Worm (Caenorhabditis elegans): Measurements from ENCODE around the gene smg-7.
A peak's percentile ranks its signal among the peaks of the same experiment; 100 is the strongest.

smg-7 gene

ce11 chrIV:6777156-6777555, 34.9 kb upstream of the smg-7 start (continued):
- TF ChIP-seq F23B12.7 (tag; optimal IDR thresholded peaks at IDR 0.05; ENCODE audit: insufficient read depth) = no peak
- no peak for TF ChIP-seq akir-1 (GFP tag; optimal IDR thresholded peaks at IDR 0.05)
- no peak for TF ChIP-seq ceh-100 (GFP tag; IDR thresholded peaks at IDR 0.05)
- no peak for TF ChIP-seq ZK185.1 (tag; optimal IDR thresholded peaks at IDR 0.05; ENCODE audit: poor library complexity, severe bottlenecking)
- no peak for TF ChIP-seq gei-17 (GFP tag; optimal IDR thresholded peaks at IDR 0.05)
- TF ChIP-seq egrh-3 (GFP tag; IDR thresholded peaks at IDR 0.05) = no peak
- no peak for TF ChIP-seq T07F8.4 (tag; optimal IDR thresholded peaks at IDR 0.05)
- no peak for TF ChIP-seq tlf-1 (GFP tag; optimal IDR thresholded peaks at IDR 0.05)
- TF ChIP-seq attf-3 (GFP tag; conservative IDR thresholded peaks at IDR 0.05) = no peak
- no peak for TF ChIP-seq lir-1 (GFP tag; conservative IDR thresholded peaks at IDR 0.05)
- no peak for TF ChIP-seq sptf-2 (GFP tag; optimal IDR thresholded peaks at IDR 0.05)

- TF ChIP-seq bed-2 (GFP tag; IDR thresholded peaks at IDR 0.05) (no peak), Y56A3A.18 (GFP tag; IDR thresholded peaks at IDR 0.05) (no peak), nhr-80 (tag; optimal IDR thresholded peaks at IDR 0.05) (peak; percentile 3)
Observed at ce11 chrIV:6771556-6771955, 29.3 kb upstream of the smg-7 start.

- TF ChIP-seq hmg-1.2 (GFP tag; IDR thresholded peaks at IDR 0.05) = no peak
- no peak for TF ChIP-seq pbrm-1 (GFP tag; IDR thresholded peaks at IDR 0.05)
- TF ChIP-seq xnd-1 (tag; optimal IDR thresholded peaks at IDR 0.05) = no peak
- no peak for TF ChIP-seq sdz-38 (tag; optimal IDR thresholded peaks at IDR 0.05)
- TF ChIP-seq ceh-79 (tag; optimal IDR thresholded peaks at IDR 0.05) = no peak
- no peak for TF ChIP-seq ama-1 (optimal IDR thresholded peaks at IDR 0.05)
- no peak for TF ChIP-seq ama-1 (GFP tag; optimal IDR thresholded peaks at IDR 0.05)
- no peak for TF ChIP-seq B0336.3 (GFP tag; IDR thresholded peaks at IDR 0.05)
- no peak for TF ChIP-seq mes-4 (tag; optimal IDR thresholded peaks at IDR 0.05)
- no peak for TF ChIP-seq lag-1 (GFP tag; IDR thresholded peaks at IDR 0.05)
- no peak for TF ChIP-seq F49E8.2 (tag; optimal IDR thresholded peaks at IDR 0.05; ENCODE audit: insufficient read depth)
- TF ChIP-seq die-1 (tag; optimal IDR thresholded peaks at IDR 0.05) = no peak
- no peak for TF ChIP-seq efl-1 (GFP tag; optimal IDR thresholded peaks at IDR 0.05)
- no peak for TF ChIP-seq ccch-3 (GFP tag; optimal IDR thresholded peaks at IDR 0.05)
Observed at ce11 chrIV:6770407-6770883, 28.2 kb upstream of the smg-7 start, which contains the start of gene anat-1. anat-1 (plus strand) TSS chrIV:6770833.

ce11 chrIV:6767240-6767639, 25.0 kb upstream of the smg-7 start:
- TF ChIP-seq K12H6.12 (tag; optimal IDR thresholded peaks at IDR 0.05) = peak; percentile 24
- TF ChIP-seq fkh-3 (tag; optimal IDR thresholded peaks at IDR 0.05) = no peak
- no peak for TF ChIP-seq aptf-3 (GFP tag; IDR thresholded peaks at IDR 0.05)
- peak; percentile 90 for TF ChIP-seq hmg-1.2 (GFP tag; IDR thresholded peaks at IDR 0.05)
- TF ChIP-seq nfya-1 (tag; optimal IDR thresholded peaks at IDR 0.05; ENCODE audit: borderline replicate concordance, insufficient read depth) = no peak
- no peak for TF ChIP-seq ceh-27 (GFP tag; optimal IDR thresholded peaks at IDR 0.05)
- TF ChIP-seq attf-5 (GFP tag; optimal IDR thresholded peaks at IDR 0.05) = peak; percentile 3
- TF ChIP-seq madf-8 (GFP tag; conservative IDR thresholded peaks at IDR 0.05) = no peak
- peak; percentile 33 for TF ChIP-seq nhr-80 (tag; optimal IDR thresholded peaks at IDR 0.05)
- TF ChIP-seq cebp-1 (GFP tag; IDR thresholded peaks at IDR 0.05) = no peak
- TF ChIP-seq cebp-1 (tag; optimal IDR thresholded peaks at IDR 0.05) = peak; percentile 56
- TF ChIP-seq nhr-27 (tag; optimal IDR thresholded peaks at IDR 0.05) = no peak
- peak; percentile 36 for TF ChIP-seq lin-40 (tag; optimal IDR thresholded peaks at IDR 0.05)

All from whole organism, young adult.